Worm (Caenorhabditis elegans) whole organism, early embryonic: ENCODE data around the gene Y57G7A.6.
A peak's percentile ranks its signal among the peaks of the same experiment; 100 is the strongest.

Experiments used
- F13C5.2 ChIP-seq: sonication (generic microtip); optimal IDR thresholded peaks from 2 replicates; lab custom pipeline; 2017; ENCODE audit warnings: mild to moderate bottlenecking, missing genetic modification characterization, inconsistent platforms, missing compliant biosample characterization
- ama-1 ChIP-seq: fragments of 150-350 bp; optimal IDR thresholded peaks from 2 replicates; lab custom pipeline; 2014
- ceh-13 ChIP-seq: fragments of 200-800 bp; sonication (Bioruptor generic); optimal IDR thresholded peaks from 2 replicates; lab custom pipeline; 2018; ENCODE audit warnings: mild to moderate bottlenecking, missing genetic modification characterization, missing compliant biosample characterization
- ceh-36 ChIP-seq: sonication (generic microtip); optimal IDR thresholded peaks from 2 replicates; lab custom pipeline; 2016; ENCODE audit warnings: missing genetic modification characterization, inconsistent platforms, missing compliant biosample characterization
- ets-7 ChIP-seq: sonication (generic microtip); optimal IDR thresholded peaks from 2 replicates; lab custom pipeline; 2016; ENCODE audit warnings: missing genotype, missing genetic modification characterization, missing compliant biosample characterization
- flt-1 ChIP-seq: fragments of 200-800 bp; sonication (Bioruptor generic); IDR thresholded peaks from 2 replicates; pipeline ENCODE4 v1.3.6; 2022; ENCODE audit warnings: missing genetic modification characterization, missing compliant biosample characterization
- hmg-4 ChIP-seq: fragments of 200-800 bp; sonication (Bioruptor generic); optimal IDR thresholded peaks from 2 replicates; lab custom pipeline; 2018; ENCODE audit warnings: mild to moderate bottlenecking, missing genetic modification characterization, missing compliant biosample characterization
- hnd-1 ChIP-seq: sonication (generic microtip); optimal IDR thresholded peaks from 2 replicates; lab custom pipeline; 2016; ENCODE audit warnings: missing genetic modification characterization, missing compliant biosample characterization
- pes-1 ChIP-seq: fragments of 200-800 bp; sonication (Bioruptor generic); IDR thresholded peaks from 2 replicates; pipeline ENCODE4 v1.3.6; 2022; ENCODE audit warnings: missing genetic modification reagents, missing genetic modification characterization, missing compliant biosample characterization
- scrt-1 ChIP-seq: fragments of 200-800 bp; sonication (Bioruptor generic); IDR thresholded peaks from 2 replicates; pipeline ENCODE4 v1.3.6; 2022; ENCODE audit warnings: missing genetic modification characterization, missing compliant biosample characterization
- sea-1 ChIP-seq: fragments of 200-800 bp; sonication (Bioruptor generic); conservative IDR thresholded peaks from 2 replicates; pipeline ENCODE4 v1.3.6; 2022; ENCODE audit warnings: missing genetic modification characterization, missing compliant biosample characterization

DNA sequence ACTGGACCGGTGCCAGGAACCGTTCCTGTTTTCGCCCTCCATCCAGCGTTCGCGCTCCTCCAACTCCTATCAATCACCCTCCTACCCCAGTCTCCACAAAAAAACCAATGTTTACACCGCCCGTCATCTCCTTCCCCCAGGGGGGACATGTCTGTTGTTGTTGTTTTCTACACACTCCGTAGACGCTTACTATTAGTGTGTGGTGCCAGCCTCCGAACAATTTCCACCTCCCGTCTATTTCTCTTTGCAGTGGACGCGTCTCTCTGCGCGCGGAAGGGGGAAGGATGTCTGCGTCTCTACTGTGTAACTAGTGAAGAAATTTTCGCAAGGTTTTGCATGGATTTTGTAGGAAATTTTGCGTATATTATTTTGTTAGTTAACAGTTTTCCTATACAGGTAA is 42.9 kb downstream of the Y57G7A.6 start:
- TF ChIP-seq ama-1 (lab: Kevin White, UChicago) (no peak), scrt-1 (GFP tag; lab: Robert Waterston, UW) (no peak), ceh-13 (GFP tag; lab: Kevin White, UChicago) (no peak), hmg-4 (GFP tag; lab: Kevin White, UChicago) (peak; percentile 18), ets-7 (no peak), flt-1 (GFP tag; lab: Robert Waterston, UW) (no peak; the same call in 1 of the 2 replicates), pes-1 (GFP tag; lab: Robert Waterston, UW) (no peak), ceh-36 (no peak), F13C5.2 (tag; lab: Kevin White, UChicago) (peak; percentile 32), hnd-1 (tag; lab: Kevin White, UChicago) (no peak), sea-1 (no peak)
